Fruit fly (Drosophila melanogaster): ENCODE results near the gene CG14410.

CG14410 gene

DNA sequence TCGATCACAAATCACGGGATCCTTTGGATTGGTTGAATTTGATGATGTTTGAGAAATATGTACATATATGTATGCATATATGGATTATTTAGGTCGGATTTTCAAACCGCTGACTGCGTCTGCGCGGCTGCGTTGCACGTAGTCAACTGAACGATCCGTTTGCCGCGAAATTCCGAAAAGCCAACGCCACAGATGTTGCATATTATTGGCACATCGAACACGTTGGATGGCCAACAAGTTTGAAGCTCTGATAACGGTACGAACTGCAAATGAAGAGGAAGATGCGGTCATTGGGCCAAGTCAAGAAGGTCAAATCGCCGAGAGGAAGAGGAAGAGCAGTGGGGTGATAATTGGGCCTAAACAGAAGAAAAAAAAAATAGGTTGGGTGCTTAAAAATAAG lies 34.5 kb downstream of the CG14410 start, which contains the start of gene CG9518:
Gene CG9518 (minus strand): TSS at position 154 of the 400 bp plus-strand sequence.
- TF ChIP-seq Sox15 (GFP tag; optimal IDR thresholded peaks at IDR 0.05) (no peak), Eip78C (GFP tag) (peak; percentile 40), CG8319 (GFP tag; optimal IDR thresholded peaks at IDR 0.05) (no peak), Sox102F (GFP tag; optimal IDR thresholded peaks at IDR 0.05) (no peak), cyc (GFP tag; optimal IDR thresholded peaks at IDR 0.05) (no peak), spab (GFP tag; optimal IDR thresholded peaks at IDR 0.05) (no peak), CG15336 (GFP tag; IDR thresholded peaks at IDR 0.05) (0 out of 2 replicates have a peak, but pooled peaks have one; percentile 10), CG3919 (GFP tag; optimal IDR thresholded peaks at IDR 0.05) (no peak), CG1621 (tag; optimal IDR thresholded peaks at IDR 0.05) (no peak), topi (GFP tag; optimal IDR thresholded peaks at IDR 0.05) (no peak)

DNA sequence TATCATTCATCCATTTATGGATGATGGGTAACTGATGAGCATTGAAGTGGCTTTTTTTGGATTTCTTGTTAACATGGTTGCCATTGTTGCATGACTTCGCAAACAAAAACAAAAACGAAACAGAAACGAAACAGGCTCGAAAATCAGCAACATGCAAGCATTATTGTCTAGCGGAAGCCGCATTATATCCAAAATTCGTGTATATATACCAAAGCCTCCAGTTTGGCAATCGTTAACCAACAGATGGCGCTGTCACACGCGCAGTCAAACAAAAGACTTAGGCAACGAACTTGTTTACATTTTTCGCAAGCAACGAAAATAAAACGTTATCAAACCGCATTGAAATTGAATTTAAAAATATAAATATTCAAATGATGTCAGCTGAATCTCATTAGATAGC lies 42.4 kb downstream of the CG14410 start:
- TF ChIP-seq Eip75B (GFP tag; optimal IDR thresholded peaks at IDR 0.05) (no peak), pdm3 (GFP tag; optimal IDR thresholded peaks at IDR 0.05) (no peak), CG34406 (GFP tag; optimal IDR thresholded peaks at IDR 0.05) (no peak), CG7368 (GFP tag; optimal IDR thresholded peaks at IDR 0.05) (no peak), CG8119 (GFP tag; IDR thresholded peaks at IDR 0.05) (no peak), achi (GFP tag; optimal IDR thresholded peaks at IDR 0.05) (no peak), CG16779 (tag; optimal IDR thresholded peaks at IDR 0.05) (no peak), Hr4 (GFP tag; optimal IDR thresholded peaks at IDR 0.05) (no peak), lz (GFP tag; optimal IDR thresholded peaks at IDR 0.05) (no peak), Ets96B (tag; optimal IDR thresholded peaks at IDR 0.05) (no peak), vri (GFP tag; optimal IDR thresholded peaks at IDR 0.05) (no peak)

dm6 chrX:14882536-14883118 lies 46.1 kb downstream of the CG14410 start, which contains the start of the genes CG45064 and CG45065:
TSS of gene CG45064 (minus strand) at chrX:14882586.
TSS of gene CG45065 (minus strand) at chrX:14882586.
- TF ChIP-seq CG7368 (GFP tag; optimal IDR thresholded peaks at IDR 0.05), result peak; percentile 79
- peak; percentile 90 for TF ChIP-seq CG6276 (GFP tag; optimal IDR thresholded peaks at IDR 0.05)
- TF ChIP-seq CG3032 (tag; optimal IDR thresholded peaks at IDR 0.05), result peak; percentile 64
- TF ChIP-seq achi (GFP tag; optimal IDR thresholded peaks at IDR 0.05), result peak; percentile 84
- TF ChIP-seq CG8119 (GFP tag; IDR thresholded peaks at IDR 0.05), result peak; percentile 94
- TF ChIP-seq Eip75B (GFP tag; optimal IDR thresholded peaks at IDR 0.05), result peak; percentile 90
- peak; percentile 90 for TF ChIP-seq CG34406 (GFP tag; optimal IDR thresholded peaks at IDR 0.05)
- peak; percentile 8 for TF ChIP-seq fkh (GFP tag; optimal IDR thresholded peaks at IDR 0.05)
- TF ChIP-seq CG3919 (GFP tag; optimal IDR thresholded peaks at IDR 0.05), result peak; percentile 89
- TF ChIP-seq esn (GFP tag; optimal IDR thresholded peaks at IDR 0.05), result peak; percentile 92
- TF ChIP-seq CG10631 (GFP tag; optimal IDR thresholded peaks at IDR 0.05), result peak; percentile 84
- peak; percentile 80 for TF ChIP-seq CG11902 (GFP tag; optimal IDR thresholded peaks at IDR 0.05)
- peak; percentile 63 for TF ChIP-seq Ets96B (tag; optimal IDR thresholded peaks at IDR 0.05)
- TF ChIP-seq CG32006 (GFP tag; optimal IDR thresholded peaks at IDR 0.05), result peak; percentile 94
- TF ChIP-seq CG11762 (GFP tag; optimal IDR thresholded peaks at IDR 0.05; ENCODE audit: insufficient read depth), result peak; percentile 85
- TF ChIP-seq CG11294 (GFP tag; IDR thresholded peaks at IDR 0.05), result peak; percentile 62; the same call in 1 of the 2 replicates
- peak; percentile 91 for TF ChIP-seq pdm3 (GFP tag; optimal IDR thresholded peaks at IDR 0.05)
- TF ChIP-seq Smox (GFP tag; optimal IDR thresholded peaks at IDR 0.05), result peak; percentile 81
- TF ChIP-seq dsx (GFP tag; optimal IDR thresholded peaks at IDR 0.05; ENCODE audit: poor library complexity, severe bottlenecking), result peak; percentile 82
- peak; percentile 89 for TF ChIP-seq OdsH (GFP tag; optimal IDR thresholded peaks at IDR 0.05)
- TF ChIP-seq Met (GFP tag; optimal IDR thresholded peaks at IDR 0.05), result peak; percentile 89
- peak; percentile 91 for TF ChIP-seq CG6163 (GFP tag; IDR thresholded peaks at IDR 0.05)
- TF ChIP-seq CG16779 (tag; optimal IDR thresholded peaks at IDR 0.05), result peak; percentile 52
- peak; percentile 94 for TF ChIP-seq eg (GFP tag; IDR thresholded peaks at IDR 0.05)
- peak; percentile 97 for TF ChIP-seq Hr4 (GFP tag; optimal IDR thresholded peaks at IDR 0.05)
- peak; percentile 89 for TF ChIP-seq Hr39 (GFP tag; optimal IDR thresholded peaks at IDR 0.05)
- peak; percentile 88 for TF ChIP-seq Sox102F (GFP tag; optimal IDR thresholded peaks at IDR 0.05)
- TF ChIP-seq fd85E (GFP tag; optimal IDR thresholded peaks at IDR 0.05), result peak; percentile 64
- TF ChIP-seq CG9139 (GFP tag; optimal IDR thresholded peaks at IDR 0.05), result no peak
- peak; percentile 83 for TF ChIP-seq Gug (GFP tag; IDR thresholded peaks at IDR 0.05)
- peak; percentile 88 for TF ChIP-seq CG8632 (GFP tag; optimal IDR thresholded peaks at IDR 0.05)
- TF ChIP-seq Sox15 (GFP tag; optimal IDR thresholded peaks at IDR 0.05), result peak; percentile 86
- TF ChIP-seq CG15336 (GFP tag; IDR thresholded peaks at IDR 0.05), result peak; percentile 93
- TF ChIP-seq CG6854 (GFP tag; optimal IDR thresholded peaks at IDR 0.05), result no peak
- no peak for TF ChIP-seq CG1621 (tag; optimal IDR thresholded peaks at IDR 0.05)
- peak; percentile 84 for TF ChIP-seq cyc (GFP tag; optimal IDR thresholded peaks at IDR 0.05)
- TF ChIP-seq acj6 (GFP tag; optimal IDR thresholded peaks at IDR 0.05), result peak; percentile 86
- peak; percentile 85 for TF ChIP-seq topi (GFP tag; optimal IDR thresholded peaks at IDR 0.05)
- TF ChIP-seq Eip78C (GFP tag), result peak; percentile 97
- TF ChIP-seq Lpt (GFP tag; optimal IDR thresholded peaks at IDR 0.05), result peak; percentile 91
- TF ChIP-seq Hr38 (GFP tag; optimal IDR thresholded peaks at IDR 0.05), result peak; percentile 41
- TF ChIP-seq spab (GFP tag; optimal IDR thresholded peaks at IDR 0.05), result peak; percentile 45

Data from whole organism, prepupa.